Worm (Caenorhabditis elegans): ENCODE results near the gene C28H8.5.

- TF ChIP-seq mdl-1 (tag; optimal IDR thresholded peaks at IDR 0.05), result no peak
- no peak for TF ChIP-seq nhr-21 (tag; optimal IDR thresholded peaks at IDR 0.05)
- no peak for TF ChIP-seq nhr-77 (tag; optimal IDR thresholded peaks at IDR 0.05)
- TF ChIP-seq F13H6.1 (tag; optimal IDR thresholded peaks at IDR 0.05), result no peak
- no peak for TF ChIP-seq lin-39 (tag; optimal IDR thresholded peaks at IDR 0.05)
- no peak for TF ChIP-seq elt-3 (tag; optimal IDR thresholded peaks at IDR 0.05)
- TF ChIP-seq skn-1 (tag; optimal IDR thresholded peaks at IDR 0.05), result no peak
- no peak for TF ChIP-seq nhr-12 (tag; optimal IDR thresholded peaks at IDR 0.05)
Observed at ce11 chrIII:5900709-5901108, 16.6 kb downstream of the C28H8.5 start.
